Worm (Caenorhabditis elegans): ENCODE results near the gene srh-177.

srh-177 gene

DNA sequence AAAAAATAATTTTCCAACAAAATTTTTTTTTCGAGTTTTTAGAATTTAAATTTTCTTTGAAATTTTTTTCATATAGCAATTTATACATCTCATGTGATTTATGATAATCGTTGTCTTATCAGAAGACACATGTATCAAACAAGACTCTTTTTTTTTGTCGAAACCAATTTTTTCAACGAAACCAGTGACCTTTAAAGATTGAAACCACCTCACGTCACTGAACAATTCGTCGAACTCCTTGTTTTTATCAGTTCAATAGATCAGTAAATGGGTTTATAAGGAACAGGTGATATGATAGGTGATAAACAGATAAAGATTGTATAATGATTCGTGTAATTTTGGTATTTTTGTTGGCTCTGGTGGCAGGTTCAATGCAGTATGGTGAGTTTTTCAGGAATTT, 24.7 kb upstream of the srh-177 start, which contains the start of gene cnc-7:
Gene cnc-7 (plus strand): TSS at position 301 of the 400 bp plus-strand sequence.
- no peak for TF ChIP-seq let-607 (tag; optimal IDR thresholded peaks at IDR 0.05)
- TF ChIP-seq gei-17 (GFP tag; optimal IDR thresholded peaks at IDR 0.05) = no peak

DNA sequence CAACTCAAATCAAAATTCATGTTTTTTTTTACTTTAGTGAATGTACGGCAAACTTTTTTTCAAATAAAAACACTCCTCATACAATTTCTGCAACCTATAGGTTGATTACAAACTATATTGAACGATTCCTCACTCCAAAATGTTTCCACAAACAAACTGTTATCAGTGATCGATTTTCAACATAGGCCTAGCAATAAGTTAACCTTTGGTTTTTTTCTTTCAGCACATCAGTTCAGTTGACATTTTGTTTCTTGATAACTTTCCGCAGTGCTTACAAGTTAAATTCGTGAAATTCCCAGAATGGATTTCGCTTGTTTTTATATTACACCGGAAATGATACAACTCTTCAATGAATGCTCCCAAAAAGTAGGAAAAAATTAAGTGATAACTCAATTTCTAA, 18.4 kb upstream of the srh-177 start, which contains the start of gene F53H2.1:
Gene F53H2.1 (plus strand): TSS at position 301 of the 400 bp plus-strand sequence.
- TF ChIP-seq zim-3 (tag; optimal IDR thresholded peaks at IDR 0.05) = no peak
- no peak for TF ChIP-seq bed-1 (GFP tag; IDR thresholded peaks at IDR 0.05)
- TF ChIP-seq hmg-1.2 (GFP tag; IDR thresholded peaks at IDR 0.05) = no peak

DNA sequence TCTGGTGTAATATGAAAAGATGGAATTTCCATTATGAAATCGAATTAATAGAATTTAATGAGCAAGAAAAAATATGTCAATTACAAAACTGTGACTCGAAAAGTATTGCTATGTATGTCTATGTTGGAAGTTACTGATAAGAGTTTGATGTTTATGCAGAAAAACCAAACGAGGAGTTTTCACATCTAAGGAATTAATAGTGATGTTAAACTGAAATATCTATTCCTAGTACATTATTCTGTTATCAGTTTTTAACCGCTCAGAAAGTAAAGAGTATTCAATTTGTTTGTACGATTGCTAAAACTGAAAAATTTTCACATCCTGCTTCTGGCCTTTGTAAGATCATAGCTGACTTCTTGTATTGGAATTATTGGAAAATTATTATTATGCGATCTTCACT, 17.9 kb upstream of the srh-177 start, which contains the start of gene K02E2.7:
Gene K02E2.7 (minus strand): TSS at position 101 of the 400 bp plus-strand sequence.
- no peak for TF ChIP-seq Y53F4B.3 (GFP tag; IDR thresholded peaks at IDR 0.05)
- no peak for TF ChIP-seq sdz-38 (tag; optimal IDR thresholded peaks at IDR 0.05)
- TF ChIP-seq gei-17 (GFP tag; optimal IDR thresholded peaks at IDR 0.05) = no peak
- no peak for TF ChIP-seq ZK185.1 (tag; optimal IDR thresholded peaks at IDR 0.05; ENCODE audit: poor library complexity, severe bottlenecking)
- TF ChIP-seq lir-1 (GFP tag; conservative IDR thresholded peaks at IDR 0.05) = no peak
- no peak for TF ChIP-seq C06A6.2 (GFP tag; conservative IDR thresholded peaks at IDR 0.05)
- no peak for TF ChIP-seq let-526 (GFP tag; IDR thresholded peaks at IDR 0.05)
- no peak for TF ChIP-seq fkh-3 (tag; optimal IDR thresholded peaks at IDR 0.05)
- TF ChIP-seq F55B11.4 (tag; optimal IDR thresholded peaks at IDR 0.05; ENCODE audit: borderline replicate concordance, insufficient read depth) = no peak

DNA sequence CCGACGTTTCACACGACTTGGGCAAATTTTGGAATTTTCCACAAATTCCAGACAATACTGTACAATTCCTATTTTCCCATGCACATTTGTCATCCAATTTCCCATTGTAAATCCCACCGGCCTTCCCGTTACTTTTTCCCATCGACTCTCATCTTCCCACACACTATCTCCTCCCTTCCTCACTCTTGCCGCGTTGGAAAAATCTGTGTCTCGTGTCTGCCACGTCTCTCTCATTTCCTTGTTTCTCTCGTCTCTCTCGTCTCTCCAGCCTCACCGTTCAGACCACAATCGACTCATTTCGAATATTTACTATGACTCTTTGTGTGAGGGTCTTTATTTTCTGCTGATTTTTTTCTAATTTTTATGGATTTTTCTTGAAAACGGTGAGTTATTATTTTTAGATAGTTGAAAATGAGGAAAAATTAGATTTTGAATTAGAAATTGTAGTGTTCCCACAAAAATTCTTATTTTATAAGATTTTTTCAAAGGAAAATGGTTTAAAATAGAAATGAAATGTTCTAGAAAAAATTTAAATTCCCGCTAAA, 14.1 kb upstream of the srh-177 start, which contains the start of gene K02E2.11:
Gene K02E2.11 (plus strand): TSS at position 251 of the 545 bp plus-strand sequence.
- TF ChIP-seq mes-4 (tag; optimal IDR thresholded peaks at IDR 0.05) (no peak), K12H6.12 (tag; optimal IDR thresholded peaks at IDR 0.05) (peak; percentile 40), lsy-27 (tag; optimal IDR thresholded peaks at IDR 0.05; ENCODE audit: borderline replicate concordance, insufficient read depth) (no peak), hmg-1.2 (GFP tag; IDR thresholded peaks at IDR 0.05) (peak; percentile 87; the same call in 1 of the 2 replicates), lin-40 (tag; optimal IDR thresholded peaks at IDR 0.05) (peak; percentile 19), attf-3 (GFP tag; conservative IDR thresholded peaks at IDR 0.05) (no peak), hlh-12 (tag; optimal IDR thresholded peaks at IDR 0.05) (no peak), let-607 (tag; optimal IDR thresholded peaks at IDR 0.05) (peak in 1 of 2 experiments; percentile 63)

DNA sequence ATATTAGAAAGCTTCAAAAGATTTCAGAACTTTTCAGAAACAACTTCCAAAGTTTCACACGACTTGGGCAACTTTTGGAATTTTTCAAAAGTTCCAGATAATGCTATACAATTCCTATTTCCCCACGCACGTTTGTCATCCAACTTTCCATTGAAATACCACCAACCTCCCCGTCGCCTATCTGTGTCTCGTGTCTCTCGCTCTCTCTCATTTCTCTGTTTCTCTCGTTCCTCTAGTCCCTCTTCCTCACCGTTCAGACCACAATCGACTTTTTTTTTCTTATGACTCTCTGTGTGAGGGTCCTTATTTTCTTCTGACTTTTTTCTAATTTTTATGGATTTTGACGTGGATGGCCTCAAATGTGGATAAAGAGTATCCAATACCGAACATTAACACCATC, 11.3 kb upstream of the srh-177 start, which contains the start of gene K02E2.6:
Gene K02E2.6 (plus strand): TSS at position 242 of the 400 bp plus-strand sequence.
- TF ChIP-seq F22D6.2 (tag; optimal IDR thresholded peaks at IDR 0.05) (no peak), snpc-1.1 (tag; optimal IDR thresholded peaks at IDR 0.05; ENCODE audit: insufficient read depth) (no peak), Y95B8A.8 (GFP tag; IDR thresholded peaks at IDR 0.05) (no peak), mcd-1 (GFP tag; IDR thresholded peaks at IDR 0.05) (no peak)

DNA sequence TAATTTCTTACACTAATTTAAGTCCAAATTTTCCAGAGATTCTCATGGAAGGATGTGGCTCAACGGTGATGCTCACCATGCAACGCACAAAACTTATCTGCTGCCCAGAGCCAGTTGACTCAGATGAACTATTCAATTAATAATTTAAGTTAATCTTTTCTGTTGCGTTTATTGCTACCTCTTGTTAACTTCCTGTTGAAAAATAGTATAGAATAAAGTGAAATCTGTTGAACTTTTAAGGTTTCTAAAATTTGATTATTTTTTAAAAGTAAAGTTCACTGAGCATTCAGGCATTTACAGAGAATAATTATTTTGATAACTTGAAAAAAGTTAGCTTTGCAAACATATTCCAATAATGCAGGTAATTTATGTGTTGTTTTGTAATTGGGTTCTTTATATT, 7.0 kb upstream of the srh-177 start:
- no peak for TF ChIP-seq nfyb-1 (GFP tag; IDR thresholded peaks at IDR 0.05)
- TF ChIP-seq madf-6 (GFP tag; IDR thresholded peaks at IDR 0.05) = no peak
- TF ChIP-seq ztf-28 (GFP tag; IDR thresholded peaks at IDR 0.05) = no peak
- TF ChIP-seq T07F8.4 (tag; optimal IDR thresholded peaks at IDR 0.05) = no peak
- TF ChIP-seq Y79H2A.3 (GFP tag; conservative IDR thresholded peaks at IDR 0.05) = no peak
- TF ChIP-seq ets-4 (GFP tag; optimal IDR thresholded peaks at IDR 0.05) = no peak
- TF ChIP-seq unc-62 (GFP tag; optimal IDR thresholded peaks at IDR 0.05) = no peak
- no peak for TF ChIP-seq xnd-1 (tag; optimal IDR thresholded peaks at IDR 0.05)
- no peak for TF ChIP-seq mxl-1 (tag; optimal IDR thresholded peaks at IDR 0.05)
- no peak for TF ChIP-seq atf-7 (tag; optimal IDR thresholded peaks at IDR 0.05)
- TF ChIP-seq hlh-12 (tag; optimal IDR thresholded peaks at IDR 0.05) = no peak
- TF ChIP-seq Y53G8AR.9 (GFP tag; conservative IDR thresholded peaks at IDR 0.05) = no peak
- TF ChIP-seq lsl-1 (GFP tag; optimal IDR thresholded peaks at IDR 0.05) = no peak
- TF ChIP-seq hsf-1 (GFP tag; IDR thresholded peaks at IDR 0.05) = no peak
- TF ChIP-seq egl-18 (GFP tag; IDR thresholded peaks at IDR 0.05) = no peak
- no peak for TF ChIP-seq ztf-26 (tag; optimal IDR thresholded peaks at IDR 0.05)
- no peak for TF ChIP-seq B0261.1 (tag; optimal IDR thresholded peaks at IDR 0.05)

All from whole organism, young adult.